Worm (Caenorhabditis elegans) whole organism, L2 larva: Measurements from ENCODE around the gene C07H4.1.

ENCODE experiments used
- C34F6.9 ChIP-seq: fragments of 150-350 bp; optimal IDR thresholded peaks from 2 replicates; lab custom pipeline; 2014; ENCODE audit warnings: missing biosample characterization, missing genetic modification characterization
- F13H6.1 ChIP-seq: sonication (generic microtip); optimal IDR thresholded peaks from 2 replicates; lab custom pipeline; 2016; ENCODE audit warnings: missing genetic modification characterization, missing compliant biosample characterization
- Y55F3AM.14 ChIP-seq: fragments of 200-800 bp; sonication (Bioruptor generic); optimal IDR thresholded peaks from 2 replicates; lab custom pipeline; 2018; ENCODE audit warnings: mild to moderate bottlenecking, missing genetic modification characterization, missing compliant biosample characterization
- ZK546.5 ChIP-seq: sonication (generic microtip); optimal IDR thresholded peaks from 2 replicates; lab custom pipeline; 2017; ENCODE audit warnings: missing biosample characterization, missing genetic modification characterization
- alr-1 ChIP-seq: fragments of 150-350 bp; optimal IDR thresholded peaks from 2 replicates; lab custom pipeline; 2014; ENCODE audit warnings: missing biosample characterization, missing genetic modification characterization
- crh-2 ChIP-seq: sonication (generic microtip); optimal IDR thresholded peaks from 2 replicates; lab custom pipeline; 2017; ENCODE audit warnings: missing biosample characterization, missing genetic modification characterization
- dmd-4 ChIP-seq: sonication (generic microtip); optimal IDR thresholded peaks from 2 replicates; lab custom pipeline; 2017; ENCODE audit warnings: missing biosample characterization, missing genetic modification characterization
- egl-27 ChIP-seq: sonication (generic microtip); optimal IDR thresholded peaks from 3 replicates; lab custom pipeline; 2017; ENCODE audit warnings: missing biosample characterization, missing genetic modification reagents, missing genetic modification characterization
- elt-1 ChIP-seq: fragments of 150-350 bp; optimal IDR thresholded peaks from 2 replicates; lab custom pipeline; 2014; ENCODE audit warnings: missing biosample characterization, missing genetic modification characterization
- fos-1 ChIP-seq: fragments of 150-350 bp; optimal IDR thresholded peaks from 2 replicates; lab custom pipeline; 2014; ENCODE audit warnings: missing biosample characterization, missing genetic modification characterization
- gmeb-1 ChIP-seq: fragments of 150-350 bp; optimal IDR thresholded peaks from 2 replicates; lab custom pipeline; 2014; ENCODE audit warnings: missing biosample characterization, missing genetic modification characterization
- lin-13 ChIP-seq: fragments of 150-350 bp; optimal IDR thresholded peaks from 2 replicates; lab custom pipeline; 2014; ENCODE audit warnings: missing biosample characterization, missing genetic modification reagents, missing genetic modification characterization
- lsy-2 ChIP-seq, 2 experiments: fragments of 150-350 bp in 1 of 2; sonication (generic microtip) in 1 of 2; optimal IDR thresholded peaks; 2 replicates each; lab custom pipeline; 2014 to 2017; ENCODE audit warnings: missing biosample characterization in 2 of 2, missing genetic modification characterization in 2 of 2
- mab-5 ChIP-seq: fragments of 150-350 bp; optimal IDR thresholded peaks from 2 replicates; lab custom pipeline; 2014; ENCODE audit warnings: missing biosample characterization, missing genetic modification characterization
- nhr-11 ChIP-seq: fragments of 150-350 bp; optimal IDR thresholded peaks from 2 replicates; lab custom pipeline; 2014; ENCODE audit warnings: missing biosample characterization, missing genetic modification characterization
- nhr-12 ChIP-seq: fragments of 150-350 bp; optimal IDR thresholded peaks from 2 replicates; lab custom pipeline; 2014; ENCODE audit warnings: missing biosample characterization, missing genetic modification characterization
- nhr-129 ChIP-seq: fragments of 150-350 bp; optimal IDR thresholded peaks from 2 replicates; lab custom pipeline; 2014; ENCODE audit warnings: missing biosample characterization, missing genetic modification characterization
- nhr-237 ChIP-seq: fragments of 150-350 bp; optimal IDR thresholded peaks from 2 replicates; lab custom pipeline; 2014; ENCODE audit warnings: missing biosample characterization, missing genetic modification characterization
- nhr-25 ChIP-seq: fragments of 150-350 bp; sonication (generic microtip); optimal IDR thresholded peaks from 3 replicates; lab custom pipeline; 2014; ENCODE audit warnings: missing biosample characterization, missing genetic modification characterization
- nhr-6 ChIP-seq: fragments of 150-350 bp; optimal IDR thresholded peaks from 2 replicates; lab custom pipeline; 2014; ENCODE audit warnings: missing biosample characterization, missing genetic modification characterization
- nhr-77 ChIP-seq: fragments of 150-350 bp; optimal IDR thresholded peaks from 2 replicates; lab custom pipeline; 2014; ENCODE audit warnings: missing biosample characterization, missing genetic modification characterization
- peb-1 ChIP-seq: fragments of 150-350 bp; optimal IDR thresholded peaks from 2 replicates; lab custom pipeline; 2014; ENCODE audit warnings: missing biosample characterization, missing genetic modification characterization
- sem-4 ChIP-seq: fragments of 150-350 bp; optimal IDR thresholded peaks from 2 replicates; lab custom pipeline; 2014; ENCODE audit warnings: missing biosample characterization, missing genetic modification reagents, missing genetic modification characterization
- skn-1 ChIP-seq: sonication (generic microtip); optimal IDR thresholded peaks from 2 replicates; lab custom pipeline; 2017; ENCODE audit warnings: missing biosample characterization, missing genetic modification characterization
- sma-3 ChIP-seq: sonication (generic microtip); optimal IDR thresholded peaks from 2 replicates; lab custom pipeline; 2016; ENCODE audit warnings: missing genetic modification reagents, missing genetic modification characterization, missing compliant biosample characterization
- sma-9 ChIP-seq, 2 experiments: fragments of 150-350 bp in 1 of 2; sonication (generic microtip) in 1 of 2; optimal IDR thresholded peaks; 2 replicates each; lab custom pipeline; 2014 to 2016; ENCODE audit warnings: missing genetic modification characterization in 2 of 2, mild to moderate bottlenecking in 1 of 2, missing biosample characterization in 1 of 2, missing compliant biosample characterization in 1 of 2, missing genetic modification reagents in 1 of 2, moderate library complexity in 1 of 2
- snpc-4 ChIP-seq: fragments of 150-350 bp; optimal IDR thresholded peaks from 2 replicates; lab custom pipeline; 2014; ENCODE audit warnings: missing biosample characterization, missing genetic modification characterization
- unc-39 ChIP-seq: fragments of 150-350 bp; optimal IDR thresholded peaks from 2 replicates; lab custom pipeline; 2014; ENCODE audit warnings: missing biosample characterization, missing genetic modification characterization
- unc-55 ChIP-seq: fragments of 150-350 bp; sonication (generic microtip); optimal IDR thresholded peaks from 3 replicates; lab custom pipeline; 2014; ENCODE audit warnings: missing biosample characterization, missing genetic modification reagents, missing genetic modification characterization
- zag-1 ChIP-seq: fragments of 150-350 bp; optimal IDR thresholded peaks from 2 replicates; lab custom pipeline; 2014; ENCODE audit warnings: missing biosample characterization, missing genetic modification characterization
- ztf-11 ChIP-seq: sonication (generic microtip); optimal IDR thresholded peaks from 2 replicates; lab custom pipeline; 2017; ENCODE audit warnings: missing biosample characterization, missing genetic modification characterization
- ztf-4 ChIP-seq: fragments of 150-350 bp; optimal IDR thresholded peaks from 2 replicates; lab custom pipeline; 2014; ENCODE audit warnings: missing biosample characterization, missing genetic modification characterization

C07H4.1 gene

ce11 chrII:9112851-9113250 is 19.4 kb upstream of the C07H4.1 start, which contains the start of gene jun-1 (continued):
- no peak for TF ChIP-seq unc-39 (tag; lab: Kevin White, UChicago)
- peak; percentile 91 for TF ChIP-seq F13H6.1 (tag; lab: Kevin White, UChicago)
- TF ChIP-seq sma-3 (GFP tag; lab: Kevin White, UChicago): peak; percentile 94
- no peak for TF ChIP-seq alr-1 (tag; lab: Kevin White, UChicago)
- TF ChIP-seq nhr-25 (tag; lab: Kevin White, UChicago): peak; percentile 94
- no peak for TF ChIP-seq dmd-4 (tag; lab: Kevin White, UChicago)

DNA sequence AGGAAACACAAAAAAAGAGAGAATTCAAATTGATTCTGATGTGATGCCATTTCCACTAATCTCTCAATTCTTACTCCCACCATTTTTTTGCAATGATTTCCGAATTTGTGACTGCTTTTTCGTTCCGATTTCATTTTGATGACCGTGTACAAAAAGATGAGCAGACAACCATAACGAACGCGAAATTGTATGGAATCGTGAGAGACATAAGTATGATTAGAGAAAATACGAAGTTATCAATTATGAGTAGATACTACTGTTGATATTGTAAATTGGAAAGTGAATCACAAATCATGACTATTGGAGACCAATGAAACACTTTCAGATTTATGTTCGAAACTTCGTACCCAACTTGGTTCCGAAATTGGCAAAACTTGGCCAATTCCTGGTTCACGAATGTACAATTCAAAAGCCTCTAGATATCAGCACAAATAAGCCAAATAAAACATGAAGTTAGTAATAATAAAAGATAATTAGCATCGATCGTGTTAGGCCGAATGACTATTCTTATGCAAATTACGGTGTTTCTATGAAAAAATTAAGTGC is 18.1 kb upstream of the C07H4.1 start:
- no peak for TF ChIP-seq ztf-4 (tag; lab: Kevin White, UChicago)
- peak; percentile 14 for TF ChIP-seq crh-2
- TF ChIP-seq fos-1 (tag; lab: Kevin White, UChicago): peak; percentile 94

DNA sequence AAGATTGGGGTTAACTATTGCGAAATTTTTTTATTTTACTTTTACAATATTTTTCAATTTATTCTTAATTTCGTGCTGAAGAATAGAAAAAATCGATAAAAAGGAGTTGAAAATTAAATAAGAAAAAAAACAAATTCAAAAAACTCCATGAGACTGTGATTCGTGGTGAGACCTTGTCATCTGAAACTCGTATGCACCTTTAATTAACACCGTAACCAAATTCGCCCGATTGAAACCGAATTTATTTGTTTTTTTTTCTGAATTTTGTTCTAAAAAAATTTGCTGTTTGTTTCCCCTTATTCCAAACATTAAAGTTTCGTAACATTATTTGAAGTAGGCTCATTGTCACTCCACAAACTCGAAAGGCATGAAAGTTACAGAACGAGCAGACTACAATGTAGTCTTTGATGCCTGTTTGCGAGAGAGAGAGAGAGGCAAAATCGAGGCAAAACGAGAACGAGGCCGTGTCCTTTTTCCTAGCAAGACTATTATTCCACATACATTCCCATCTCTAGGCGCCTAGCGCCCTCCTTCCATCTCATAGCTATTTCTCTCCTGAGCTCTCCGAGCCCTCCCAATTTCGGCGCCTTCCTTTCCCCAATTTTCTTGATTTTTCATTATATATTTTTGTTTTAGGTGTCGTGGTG is 15.5 kb upstream of the C07H4.1 start, which contains the start of gene T24H10.4:
T24H10.4 (plus strand) TSS at position 630 of the 647 bp plus-strand sequence.
- TF ChIP-seq C34F6.9 (tag; lab: Kevin White, UChicago) (peak; percentile 37), snpc-4 (tag; lab: Kevin White, UChicago) (no peak), nhr-6 (tag; lab: Kevin White, UChicago) (no peak), egl-27 (tag; lab: Kevin White, UChicago) (no peak), peb-1 (tag; lab: Kevin White, UChicago) (no peak), ZK546.5 (no peak), nhr-12 (tag; lab: Kevin White, UChicago) (no peak), F13H6.1 (tag; lab: Kevin White, UChicago) (peak; percentile 18), Y55F3AM.14 (GFP tag; lab: Kevin White, UChicago) (no peak), ztf-11 (no peak), ztf-4 (tag; lab: Kevin White, UChicago) (no peak), fos-1 (tag; lab: Kevin White, UChicago) (no peak), zag-1 (no peak), lsy-2 (tag; optimal IDR thresholded peaks at IDR 0.05; lab: Kevin White, UChicago) (peak in 1 of 2 experiments; percentile 13), nhr-77 (tag; lab: Kevin White, UChicago) (no peak), nhr-129 (peak; percentile 60), nhr-237 (tag; lab: Kevin White, UChicago) (no peak), sem-4 (tag; lab: Kevin White, UChicago) (no peak), nhr-25 (tag; lab: Kevin White, UChicago) (no peak), elt-1 (tag; lab: Kevin White, UChicago) (no peak), lin-13 (GFP tag; lab: Kevin White, UChicago) (no peak)
- TF ChIP-seq, all 48 proteins: peak for 4

DNA sequence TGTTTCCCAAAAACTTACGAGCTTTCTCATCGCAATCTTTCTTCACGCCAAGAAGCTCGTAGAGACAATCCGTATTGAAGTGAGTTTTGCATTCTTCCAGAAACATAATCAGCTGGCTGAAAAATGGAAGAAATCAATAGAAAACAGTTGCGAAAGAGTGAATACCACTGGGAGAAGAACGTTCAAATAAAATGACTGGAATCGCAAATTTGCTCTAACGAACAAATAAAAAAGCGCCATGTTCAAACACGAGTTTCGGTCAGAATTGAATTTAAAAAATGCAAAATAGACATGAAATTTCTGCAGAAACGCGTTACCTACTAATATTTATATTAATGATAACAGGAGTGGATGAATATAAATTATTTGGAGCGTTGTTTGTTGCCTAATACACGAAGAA is 15.0 kb upstream of the C07H4.1 start, which contains the start of gene dnj-23:
dnj-23 (minus strand) TSS at position 158 of the 400 bp plus-strand sequence.
- TF ChIP-seq sem-4 (tag; lab: Kevin White, UChicago): no peak
- no peak for TF ChIP-seq skn-1
- peak; percentile 79 for TF ChIP-seq gmeb-1 (tag; lab: Kevin White, UChicago)
- no peak for TF ChIP-seq mab-5 (tag; lab: Kevin White, UChicago)
- TF ChIP-seq fos-1 (tag; lab: Kevin White, UChicago): peak; percentile 1
- TF ChIP-seq nhr-237 (tag; lab: Kevin White, UChicago): no peak
- no peak for TF ChIP-seq egl-27 (tag; lab: Kevin White, UChicago)
- peak; percentile 47 for TF ChIP-seq C34F6.9 (tag; lab: Kevin White, UChicago)
- peak; percentile 63 for TF ChIP-seq unc-55 (GFP tag; lab: Kevin White, UChicago)
- no peak for TF ChIP-seq nhr-11 (tag; lab: Kevin White, UChicago)
- TF ChIP-seq lsy-2 (tag; optimal IDR thresholded peaks at IDR 0.05; lab: Kevin White, UChicago): peak in 1 of 2 experiments; percentile 41
- TF ChIP-seq nhr-129: peak; percentile 25
- TF ChIP-seq crh-2: peak; percentile 22
- TF ChIP-seq dmd-4 (tag; lab: Kevin White, UChicago): no peak
- TF ChIP-seq ztf-11: no peak
- no peak for TF ChIP-seq sma-9 (GFP tag; optimal IDR thresholded peaks at IDR 0.05; lab: Kevin White, UChicago)
- no peak for TF ChIP-seq sma-9 (tag; optimal IDR thresholded peaks at IDR 0.05; lab: Kevin White, UChicago)
- TF ChIP-seq ztf-4 (tag; lab: Kevin White, UChicago): no peak
- no peak for TF ChIP-seq nhr-25 (tag; lab: Kevin White, UChicago)
